Worm (Caenorhabditis elegans) whole organism, L4/young adult: ENCODE data around the gene fbxb-98.

Experiments
- W03F9.2 ChIP-seq: fragments of 150-350 bp; optimal IDR thresholded peaks from 2 replicates; lab custom pipeline; 2014; ENCODE audit warnings: missing biosample characterization, missing genetic modification characterization
- dao-5 ChIP-seq: sonication (generic microtip); optimal IDR thresholded peaks from 2 replicates; lab custom pipeline; 2016; ENCODE audit warnings: missing genotype, missing genetic modification characterization, moderate library complexity, missing compliant biosample characterization
- him-1 ChIP-seq: sonication (generic microtip); optimal IDR thresholded peaks from 2 replicates; lab custom pipeline; 2016; ENCODE audit warnings: missing genotype, missing genetic modification reagents, missing genetic modification characterization, missing compliant biosample characterization

- TF ChIP-seq him-1 (tag; lab: Kevin White, UChicago) (no peak), W03F9.2 (tag; lab: Kevin White, UChicago) (no peak), dao-5 (tag; lab: Kevin White, UChicago) (no peak)
Measured at ce11 chrII:1912741-1913140, 50.3 kb downstream of the fbxb-98 start, which contains the start of gene math-31.
